Fruit fly (Drosophila melanogaster): ENCODE results near the gene Nsf2.

The Nsf2 gene

dm6 chr3R:13849327-13849726 lies 11.5 kb upstream of the Nsf2 start:
- no peak for TF ChIP-seq usp (GFP tag; optimal IDR thresholded peaks at IDR 0.05)
- no peak for TF ChIP-seq Dll (optimal IDR thresholded peaks at IDR 0.05)
- no peak for TF ChIP-seq CG8478 (optimal IDR thresholded peaks at IDR 0.05)
- no peak for TF ChIP-seq EcR (GFP tag; optimal IDR thresholded peaks at IDR 0.05)
- TF ChIP-seq pan (optimal IDR thresholded peaks at IDR 0.05): no peak
- no peak for TF ChIP-seq psq (optimal IDR thresholded peaks at IDR 0.05)

dm6 chr3R:13848272-13848671 lies 10.5 kb upstream of the Nsf2 start:
- no peak for TF ChIP-seq Dll (optimal IDR thresholded peaks at IDR 0.05)
- TF ChIP-seq CG8478 (optimal IDR thresholded peaks at IDR 0.05): no peak
- TF ChIP-seq usp (GFP tag; optimal IDR thresholded peaks at IDR 0.05): no peak
- no peak for TF ChIP-seq EcR (GFP tag; optimal IDR thresholded peaks at IDR 0.05)
- TF ChIP-seq pan (optimal IDR thresholded peaks at IDR 0.05): no peak
- TF ChIP-seq psq (optimal IDR thresholded peaks at IDR 0.05): no peak

- TF ChIP-seq CG8478 (optimal IDR thresholded peaks at IDR 0.05) (no peak), usp (GFP tag; optimal IDR thresholded peaks at IDR 0.05) (no peak), Dll (optimal IDR thresholded peaks at IDR 0.05) (no peak), psq (optimal IDR thresholded peaks at IDR 0.05) (no peak), pan (optimal IDR thresholded peaks at IDR 0.05) (no peak), EcR (GFP tag; optimal IDR thresholded peaks at IDR 0.05) (no peak)
These were observed 9.5 kb upstream of the Nsf2 start for dm6 chr3R:13847289-13847688.

dm6 chr3R:13845926-13846325 lies 8.1 kb upstream of the Nsf2 start:
- no peak for TF ChIP-seq EcR (GFP tag; optimal IDR thresholded peaks at IDR 0.05)

- TF ChIP-seq Dll (optimal IDR thresholded peaks at IDR 0.05) (no peak), EcR (GFP tag; optimal IDR thresholded peaks at IDR 0.05) (no peak), psq (optimal IDR thresholded peaks at IDR 0.05) (no peak), CG8478 (optimal IDR thresholded peaks at IDR 0.05) (no peak), pan (optimal IDR thresholded peaks at IDR 0.05) (no peak), usp (GFP tag; optimal IDR thresholded peaks at IDR 0.05) (no peak)
These were observed 7.5 kb upstream of the Nsf2 start for dm6 chr3R:13845250-13845699.

- no peak for TF ChIP-seq pan (optimal IDR thresholded peaks at IDR 0.05)
- TF ChIP-seq usp (GFP tag; optimal IDR thresholded peaks at IDR 0.05): no peak
- TF ChIP-seq psq (optimal IDR thresholded peaks at IDR 0.05): no peak
- TF ChIP-seq Dll (optimal IDR thresholded peaks at IDR 0.05): no peak
- TF ChIP-seq EcR (GFP tag; optimal IDR thresholded peaks at IDR 0.05): no peak
- TF ChIP-seq CG8478 (optimal IDR thresholded peaks at IDR 0.05): no peak
These were observed 5.8 kb upstream of the Nsf2 start for dm6 chr3R:13843611-13844010.

dm6 chr3R:13842532-13842931 lies 4.7 kb upstream of the Nsf2 start:
- no peak for TF ChIP-seq Dll (optimal IDR thresholded peaks at IDR 0.05)
- TF ChIP-seq EcR (GFP tag; optimal IDR thresholded peaks at IDR 0.05): no peak
- TF ChIP-seq CG8478 (optimal IDR thresholded peaks at IDR 0.05): no peak
- TF ChIP-seq psq (optimal IDR thresholded peaks at IDR 0.05): no peak
- TF ChIP-seq pan (optimal IDR thresholded peaks at IDR 0.05): no peak
- no peak for TF ChIP-seq usp (GFP tag; optimal IDR thresholded peaks at IDR 0.05)

dm6 chr3R:13840956-13841355 lies 3.2 kb upstream of the Nsf2 start:
- TF ChIP-seq psq (optimal IDR thresholded peaks at IDR 0.05) (no peak), usp (GFP tag; optimal IDR thresholded peaks at IDR 0.05) (no peak), CG8478 (optimal IDR thresholded peaks at IDR 0.05) (no peak), Dll (optimal IDR thresholded peaks at IDR 0.05) (no peak), pan (optimal IDR thresholded peaks at IDR 0.05) (no peak), EcR (GFP tag; optimal IDR thresholded peaks at IDR 0.05) (no peak)

dm6 chr3R:13839883-13840412 lies 2.2 kb upstream of the Nsf2 start, which contains the start of gene CG31495:
CG31495 (minus strand) TSS chr3R:13839934.
- TF ChIP-seq pan (optimal IDR thresholded peaks at IDR 0.05) (no peak), Dll (optimal IDR thresholded peaks at IDR 0.05) (no peak), psq (optimal IDR thresholded peaks at IDR 0.05) (no peak), usp (GFP tag; optimal IDR thresholded peaks at IDR 0.05) (no peak), CG8478 (optimal IDR thresholded peaks at IDR 0.05) (no peak), EcR (GFP tag; optimal IDR thresholded peaks at IDR 0.05) (no peak)

dm6 chr3R:13834551-13834950 lies 3.2 kb downstream of the Nsf2 start:
- TF ChIP-seq pan (optimal IDR thresholded peaks at IDR 0.05) (no peak), usp (GFP tag; optimal IDR thresholded peaks at IDR 0.05) (no peak), psq (optimal IDR thresholded peaks at IDR 0.05) (no peak), EcR (GFP tag; optimal IDR thresholded peaks at IDR 0.05) (no peak), CG8478 (optimal IDR thresholded peaks at IDR 0.05) (no peak), Dll (optimal IDR thresholded peaks at IDR 0.05) (no peak)

- no peak for TF ChIP-seq usp (GFP tag; optimal IDR thresholded peaks at IDR 0.05)
- TF ChIP-seq pan (optimal IDR thresholded peaks at IDR 0.05): no peak
- TF ChIP-seq CG8478 (optimal IDR thresholded peaks at IDR 0.05): no peak
- no peak for TF ChIP-seq psq (optimal IDR thresholded peaks at IDR 0.05)
- no peak for TF ChIP-seq EcR (GFP tag; optimal IDR thresholded peaks at IDR 0.05)
- TF ChIP-seq Dll (optimal IDR thresholded peaks at IDR 0.05): no peak
These were observed 4.3 kb downstream of the Nsf2 start for dm6 chr3R:13833515-13833914.

- no peak for TF ChIP-seq usp (GFP tag; optimal IDR thresholded peaks at IDR 0.05)
- TF ChIP-seq psq (optimal IDR thresholded peaks at IDR 0.05): no peak
- TF ChIP-seq EcR (GFP tag; optimal IDR thresholded peaks at IDR 0.05): no peak
- no peak for TF ChIP-seq CG8478 (optimal IDR thresholded peaks at IDR 0.05)
- TF ChIP-seq Dll (optimal IDR thresholded peaks at IDR 0.05): no peak
- TF ChIP-seq pan (optimal IDR thresholded peaks at IDR 0.05): no peak
These were observed 4.8 kb downstream of the Nsf2 start for dm6 chr3R:13832950-13833349.

- no peak for TF ChIP-seq CG8478 (optimal IDR thresholded peaks at IDR 0.05)
- TF ChIP-seq pan (optimal IDR thresholded peaks at IDR 0.05): no peak
- TF ChIP-seq Dll (optimal IDR thresholded peaks at IDR 0.05): no peak
- TF ChIP-seq usp (GFP tag; optimal IDR thresholded peaks at IDR 0.05): no peak
- TF ChIP-seq psq (optimal IDR thresholded peaks at IDR 0.05): no peak
- no peak for TF ChIP-seq EcR (GFP tag; optimal IDR thresholded peaks at IDR 0.05)
These were observed 6.1 kb downstream of the Nsf2 start for dm6 chr3R:13831596-13832119.

Measured in whole organism.